Fruit fly (Drosophila melanogaster) whole organism, embryonic: ENCODE results near the gene CG43137.

Source experiments
- BtbVII ChIP-seq: fragments of 200-800 bp; sonication (Bioruptor generic); optimal IDR thresholded peaks from 3 replicates; lab custom pipeline; 2017; ENCODE audit warnings: missing biosample characterization, mild to moderate bottlenecking, missing genetic modification characterization
- C15 ChIP-seq: fragments of 200-800 bp; sonication (Bioruptor generic); IDR thresholded peaks from 3 replicates; pipeline ENCODE4 v1.3.6; 2022; ENCODE audit warnings: missing biosample characterization, missing genetic modification characterization
- CG10267 ChIP-seq: fragments of 200-800 bp; sonication (Bioruptor generic); optimal IDR thresholded peaks from 2 replicates; lab custom pipeline; 2018; ENCODE audit warnings: missing biosample characterization, mild to moderate bottlenecking, missing genetic modification characterization, moderate library complexity
- CG10321 ChIP-seq: fragments of 200-800 bp; sonication (Bioruptor generic); IDR thresholded peaks from 2 replicates; pipeline ENCODE4 v1.3.6; 2022; ENCODE audit warnings: missing biosample characterization, missing genetic modification characterization
- CG11696 ChIP-seq: fragments of 200-800 bp; sonication (Bioruptor generic); IDR thresholded peaks from 2 replicates; pipeline ENCODE4 v1.3.6; 2022; ENCODE audit warnings: missing biosample characterization, missing genetic modification characterization
- CG12071 ChIP-seq: fragments of 200-800 bp; sonication (Bioruptor generic); optimal IDR thresholded peaks from 3 replicates; lab custom pipeline; 2018; ENCODE audit warnings: missing biosample characterization, mild to moderate bottlenecking, missing genetic modification characterization
- CG13894 ChIP-seq: fragments of 200-800 bp; sonication (Bioruptor generic); optimal IDR thresholded peaks from 3 replicates; lab custom pipeline; 2018; ENCODE audit warnings: missing biosample characterization, mild to moderate bottlenecking, missing genetic modification characterization, moderate library complexity
- CG14441 ChIP-seq: fragments of 200-800 bp; sonication (Bioruptor generic); IDR thresholded peaks from 2 replicates; pipeline ENCODE4 v1.3.6; 2022; ENCODE audit warnings: missing biosample characterization, missing genetic modification characterization
- CG14860 ChIP-seq: fragments of 200-800 bp; sonication (Bioruptor generic); IDR thresholded peaks from 3 replicates; pipeline ENCODE4 v1.3.6; 2022; ENCODE audit warnings: missing biosample characterization, missing genetic modification characterization; ENCODE audit not compliant: partially characterized antibody
- CG16813 ChIP-seq: fragments of 200-800 bp; sonication (Bioruptor generic); IDR thresholded peaks from 3 replicates; pipeline ENCODE4 v1.3.6; 2022; ENCODE audit warnings: missing biosample characterization, missing genetic modification characterization; ENCODE audit not compliant: partially characterized antibody
- CG16815 ChIP-seq: fragments of 200-800 bp; sonication (Bioruptor generic); optimal IDR thresholded peaks from 3 replicates; lab custom pipeline; 2017; ENCODE audit warnings: missing biosample characterization, mild to moderate bottlenecking, missing genetic modification characterization
- CG17361 ChIP-seq: fragments of 200-800 bp; sonication (Bioruptor generic); IDR thresholded peaks from 3 replicates; pipeline ENCODE4 v1.3.6; 2022; ENCODE audit warnings: missing biosample characterization, missing genetic modification characterization
- CG3281 ChIP-seq: fragments of 200-800 bp; sonication (Bioruptor generic); optimal IDR thresholded peaks from 3 replicates; lab custom pipeline; 2017; ENCODE audit warnings: missing biosample characterization, mild to moderate bottlenecking, missing genetic modification characterization
- CG3838 ChIP-seq: fragments of 200-800 bp; sonication (Bioruptor generic); optimal IDR thresholded peaks from 3 replicates; lab custom pipeline; 2016; ENCODE audit warnings: missing biosample characterization, missing genetic modification characterization
- CG4730 ChIP-seq: fragments of 200-800 bp; sonication (Bioruptor generic); IDR thresholded peaks from 2 replicates; pipeline ENCODE4 v1.3.6; 2022; ENCODE audit warnings: missing biosample characterization, missing genetic modification characterization
- Dip2 ChIP-seq: fragments of 200-800 bp; sonication (Bioruptor generic); IDR thresholded peaks from 2 replicates; pipeline ENCODE4 v1.3.6; 2022; ENCODE audit warnings: missing biosample characterization, missing genetic modification characterization
- Drgx ChIP-seq: fragments of 200-800 bp; sonication (Bioruptor generic); IDR thresholded peaks from 2 replicates; pipeline ENCODE4 v1.3.6; 2022; ENCODE audit warnings: missing biosample characterization, missing genetic modification characterization
- Gug ChIP-seq: fragments of 200-800 bp; sonication (Bioruptor generic); IDR thresholded peaks from 4 replicates; pipeline ENCODE4 v1.3.6; 2022; ENCODE audit warnings: missing biosample characterization, missing genetic modification characterization
- Meics ChIP-seq: fragments of 200-800 bp; sonication (Bioruptor generic); optimal IDR thresholded peaks from 2 replicates; lab custom pipeline; 2017; ENCODE audit warnings: missing biosample characterization, mild to moderate bottlenecking, missing genetic modification characterization
- NC2β ChIP-seq: fragments of 200-800 bp; sonication (Bioruptor generic); optimal IDR thresholded peaks from 2 replicates; lab custom pipeline; 2016; ENCODE audit warnings: missing biosample characterization, missing genetic modification characterization
- NFAT ChIP-seq: fragments of 200-800 bp; sonication (Bioruptor generic); IDR thresholded peaks from 2 replicates; pipeline ENCODE4 v1.3.6; 2022; ENCODE audit warnings: missing biosample characterization, missing genetic modification characterization
- Opbp ChIP-seq: fragments of 200-800 bp; sonication (Bioruptor generic); IDR thresholded peaks from 3 replicates; pipeline ENCODE4 v1.3.6; 2022; ENCODE audit warnings: missing biosample characterization, missing genetic modification characterization; ENCODE audit not compliant: partially characterized antibody
- Side ChIP-seq: fragments of 200-800 bp; sonication (Bioruptor generic); optimal IDR thresholded peaks from 2 replicates; lab custom pipeline; 2016; ENCODE audit warnings: missing biosample characterization, missing genetic modification characterization
- Sry-δ ChIP-seq: fragments of 200-800 bp; sonication (Bioruptor generic); optimal IDR thresholded peaks from 2 replicates; lab custom pipeline; 2016; ENCODE audit warnings: missing biosample characterization, missing genetic modification characterization
- Ssrp ChIP-seq: fragments of 200-800 bp; sonication (Bioruptor generic); optimal IDR thresholded peaks from 2 replicates; lab custom pipeline; 2018; ENCODE audit warnings: missing biosample characterization, mild to moderate bottlenecking, missing genetic modification characterization, moderate library complexity
- Xrp1 ChIP-seq: fragments of 200-800 bp; sonication (Bioruptor generic); IDR thresholded peaks from 2 replicates; pipeline ENCODE4 v1.3.6; 2022; ENCODE audit warnings: missing biosample characterization, missing genetic modification characterization
- YL-1 ChIP-seq: fragments of 200-800 bp; sonication (Bioruptor generic); optimal IDR thresholded peaks from 3 replicates; lab custom pipeline; 2017; ENCODE audit warnings: missing biosample characterization, mild to moderate bottlenecking, missing genetic modification characterization
- abd-A ChIP-seq: fragments of 200-800 bp; sonication (Bioruptor generic); optimal IDR thresholded peaks from 3 replicates; lab custom pipeline; 2019; ENCODE audit warnings: missing biosample characterization, mild to moderate bottlenecking, missing genetic modification characterization, moderate library complexity
- br ChIP-seq: fragments of >200 bp; optimal IDR thresholded peaks from 2 replicates; lab custom pipeline; 2017
- corto ChIP-seq: fragments of 200-800 bp; sonication (Bioruptor generic); optimal IDR thresholded peaks from 2 replicates; lab custom pipeline; 2016; ENCODE audit warnings: missing biosample characterization, mild to moderate bottlenecking, missing genetic modification characterization, moderate library complexity
- crp ChIP-seq, 2 experiments: fragments of 200-800 bp; sonication (Bioruptor generic); optimal IDR thresholded peaks; 2 replicates in 1 of 2; 3 replicates in 1 of 2; lab custom pipeline; 2017; ENCODE audit warnings: missing biosample characterization in 2 of 2, missing genetic modification characterization in 2 of 2, mild to moderate bottlenecking in 1 of 2, moderate library complexity in 1 of 2
- cwo ChIP-seq: fragments of 200-800 bp; sonication (Bioruptor generic); optimal IDR thresholded peaks from 3 replicates; lab custom pipeline; 2017; ENCODE audit warnings: missing biosample characterization, missing genetic modification characterization, mild to moderate bottlenecking, moderate library complexity, missing genetic modification reagents
- disco-r ChIP-seq: fragments of 200-800 bp; sonication (Bioruptor generic); optimal IDR thresholded peaks from 2 replicates; lab custom pipeline; 2016; ENCODE audit warnings: missing biosample characterization, missing genetic modification characterization
- dysf ChIP-seq: fragments of 200-800 bp; sonication (Bioruptor generic); IDR thresholded peaks from 3 replicates; pipeline ENCODE4 v1.3.6; 2022; ENCODE audit warnings: missing biosample characterization, missing genetic modification characterization
- fd102C ChIP-seq: fragments of 200-800 bp; sonication (Bioruptor generic); optimal IDR thresholded peaks from 2 replicates; lab custom pipeline; 2018; ENCODE audit warnings: missing biosample characterization, mild to moderate bottlenecking, missing genetic modification characterization, moderate library complexity
- grau ChIP-seq: fragments of 200-800 bp; optimal IDR thresholded peaks from 3 replicates; lab custom pipeline; 2019; ENCODE audit warnings: missing biosample characterization, mild to moderate bottlenecking, missing genetic modification characterization, moderate library complexity
- ind ChIP-seq: fragments of 200-800 bp; sonication (Bioruptor generic); optimal IDR thresholded peaks from 3 replicates; lab custom pipeline; 2016; ENCODE audit warnings: missing biosample characterization, missing genetic modification characterization
- insv ChIP-seq, 2 experiments: fragments of 200-800 bp; sonication (Bioruptor generic); optimal IDR thresholded peaks; 3 replicates each; lab custom pipeline; 2016 to 2018; ENCODE audit warnings: missing biosample characterization in 2 of 2, missing genetic modification characterization in 2 of 2
- jumu ChIP-seq: fragments of 200-800 bp; sonication (Bioruptor generic); optimal IDR thresholded peaks from 3 replicates; lab custom pipeline; 2016; ENCODE audit warnings: missing biosample characterization, missing genetic modification characterization
- kni ChIP-seq: fragments of 200-800 bp; sonication (Bioruptor generic); optimal IDR thresholded peaks from 3 replicates; lab custom pipeline; 2017; ENCODE audit warnings: mild to moderate bottlenecking, missing biosample characterization, missing genetic modification reagents, missing genetic modification characterization
- luna ChIP-seq: fragments of 200-800 bp; sonication (Bioruptor generic); optimal IDR thresholded peaks from 2 replicates; lab custom pipeline; 2016; ENCODE audit warnings: missing biosample characterization, missing genetic modification characterization
- oc ChIP-seq: fragments of 200-800 bp; sonication (Bioruptor generic); optimal IDR thresholded peaks from 2 replicates; lab custom pipeline; 2018; ENCODE audit warnings: missing biosample characterization, mild to moderate bottlenecking, missing genetic modification characterization, moderate library complexity
- odd ChIP-seq: fragments of 200-800 bp; sonication (Bioruptor generic); optimal IDR thresholded peaks from 2 replicates; lab custom pipeline; 2017; ENCODE audit warnings: missing biosample characterization, mild to moderate bottlenecking, missing genetic modification characterization
- peb ChIP-seq: fragments of 200-800 bp; sonication (Bioruptor generic); IDR thresholded peaks from 2 replicates; pipeline ENCODE4 v1.3.6; 2022; ENCODE audit warnings: missing biosample characterization, missing genetic modification characterization
- pnt ChIP-seq: fragments of 200-800 bp; sonication (Bioruptor generic); optimal IDR thresholded peaks from 3 replicates; lab custom pipeline; 2016; ENCODE audit warnings: missing biosample characterization, missing genetic modification characterization
- sens ChIP-seq: fragments of 200-800 bp; sonication (Bioruptor generic); peaks from one replicate; lab custom pipeline; 2016; ENCODE audit warnings: missing biosample characterization, missing genetic modification characterization
- sisA ChIP-seq: fragments of 200-800 bp; sonication (Bioruptor generic); IDR thresholded peaks from 2 replicates; pipeline ENCODE4 v1.3.6; 2022; ENCODE audit warnings: missing biosample characterization, missing genetic modification characterization
- unc-4 ChIP-seq: fragments of 200-800 bp; sonication (Bioruptor generic); IDR thresholded peaks from 2 replicates; pipeline ENCODE4 v1.3.6; 2022; ENCODE audit warnings: missing biosample characterization, missing genetic modification characterization; ENCODE audit not compliant: partially characterized antibody
- zf30C ChIP-seq: fragments of 200-800 bp; sonication (Bioruptor generic); optimal IDR thresholded peaks from 3 replicates; lab custom pipeline; 2018; ENCODE audit warnings: missing biosample characterization, mild to moderate bottlenecking, missing genetic modification characterization

Gene CG43137

DNA sequence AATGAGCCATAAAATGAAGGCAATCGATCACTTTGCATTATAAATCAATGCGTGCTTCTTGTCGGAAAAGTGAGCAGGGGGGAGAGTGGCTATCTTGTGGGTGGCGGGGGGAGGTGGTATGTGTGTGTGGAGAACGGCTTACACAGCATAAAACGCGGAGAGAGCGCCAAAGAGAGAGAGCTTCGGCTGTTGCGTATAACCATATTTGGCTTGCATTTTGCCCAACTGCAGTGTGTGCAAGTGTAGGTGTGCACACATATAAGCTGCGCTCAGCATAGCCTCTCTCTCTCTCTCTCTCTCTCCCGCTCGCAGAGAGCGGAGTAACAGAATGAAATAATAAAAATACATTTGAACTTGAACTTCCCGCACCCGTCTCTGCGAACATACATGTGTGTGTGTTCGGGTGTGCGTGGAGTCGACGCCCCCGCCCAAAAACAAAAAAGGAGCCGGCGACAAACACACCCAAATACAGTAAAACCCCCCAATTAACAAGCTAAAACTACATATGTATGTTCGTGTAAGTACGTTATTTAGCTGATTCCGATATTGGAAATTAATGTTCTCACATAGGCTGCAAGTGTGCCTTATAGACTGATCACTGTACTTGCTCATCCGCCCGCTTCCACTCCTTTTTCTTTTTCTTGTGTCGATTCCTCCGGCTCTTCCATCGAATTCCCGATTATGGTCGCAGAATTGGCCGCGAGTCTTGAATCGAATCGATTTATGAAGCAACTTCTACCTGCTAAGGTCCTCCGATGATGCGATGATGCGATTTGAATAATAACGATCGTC lies 22.0 kb upstream of the CG43137 start (continued):
- TF ChIP-seq corto (GFP tag; lab: Kevin White, UChicago) = peak; percentile 65
- no peak for TF ChIP-seq CG3281 (GFP tag; lab: Kevin White, UChicago)
- TF ChIP-seq disco-r (GFP tag; lab: Kevin White, UChicago) = no peak
- TF ChIP-seq Drgx = peak; percentile 43; the same call in 1 of the 2 replicates
- TF ChIP-seq YL-1 (GFP tag; lab: Kevin White, UChicago) = no peak
- no peak for TF ChIP-seq C15 (GFP tag; lab: Robert Waterston, UW)
- TF ChIP-seq BtbVII (GFP tag; lab: Kevin White, UChicago) = no peak
- no peak for TF ChIP-seq cwo (GFP tag; lab: Kevin White, UChicago)
- no peak for TF ChIP-seq CG16815 (GFP tag; lab: Kevin White, UChicago)
- peak; percentile 32 for TF ChIP-seq abd-A
- TF ChIP-seq fd102C (GFP tag; lab: Kevin White, UChicago) = no peak
- no peak for TF ChIP-seq CG3838 (GFP tag; lab: Kevin White, UChicago)
- TF ChIP-seq sens (GFP tag; lab: Kevin White, UChicago) = peak; percentile 91
- no peak for TF ChIP-seq NC2β (GFP tag; lab: Kevin White, UChicago)
- no peak for TF ChIP-seq CG12071 (GFP tag; lab: Kevin White, UChicago)
- TF ChIP-seq insv (GFP tag; optimal IDR thresholded peaks at IDR 0.05; lab: Kevin White, UChicago) = no peak
- 0 out of 2 replicates have a peak, but pooled peaks have one; percentile 11 for TF ChIP-seq CG10321 (GFP tag; lab: Robert Waterston, UW)
- TF ChIP-seq NFAT (GFP tag; lab: Robert Waterston, UW) = no peak
- TF ChIP-seq CG10267 (tag; lab: Kevin White, UChicago) = peak; percentile 5
- TF ChIP-seq CG13894 (tag; lab: Kevin White, UChicago) = no peak
- no peak for TF ChIP-seq crp (GFP tag; optimal IDR thresholded peaks at IDR 0.05; lab: Kevin White, UChicago)
- no peak for TF ChIP-seq zf30C (GFP tag; lab: Kevin White, UChicago)
- TF ChIP-seq unc-4 = no peak
- TF ChIP-seq Side (GFP tag; lab: Kevin White, UChicago) = peak; percentile 1
- peak; percentile 7 for TF ChIP-seq ind (GFP tag; lab: Kevin White, UChicago)
- no peak for TF ChIP-seq CG16813 (GFP tag; lab: Robert Waterston, UW)
- TF ChIP-seq Ssrp (tag; lab: Kevin White, UChicago) = no peak
- 0 out of 4 replicates have a peak, but pooled peaks have one; percentile 23 for TF ChIP-seq Gug (GFP tag; lab: Robert Waterston, UW)
- TF ChIP-seq Sry-δ (GFP tag; lab: Kevin White, UChicago) = no peak
- TF ChIP-seq Dip2 (GFP tag; lab: Robert Waterston, UW) = no peak
- TF ChIP-seq Xrp1 (GFP tag; lab: Robert Waterston, UW) = peak; percentile 62; the same call in 1 of the 2 replicates
- peak; percentile 27; the same call in 1 of the 3 replicates for TF ChIP-seq CG17361 (GFP tag; lab: Robert Waterston, UW)
- TF ChIP-seq pnt (GFP tag; lab: Kevin White, UChicago) = peak; percentile 31
- no peak for TF ChIP-seq br
- TF ChIP-seq CG14860 = no peak
- peak; percentile 64 for TF ChIP-seq kni (GFP tag; lab: Kevin White, UChicago)
- TF ChIP-seq CG4730 (GFP tag; lab: Robert Waterston, UW) = no peak
- TF ChIP-seq oc (tag; lab: Kevin White, UChicago) = peak; percentile 57
- peak; percentile 43; the same call in 1 of the 3 replicates for TF ChIP-seq dysf (GFP tag; lab: Robert Waterston, UW)
- TF ChIP-seq Opbp (GFP tag; lab: Robert Waterston, UW) = no peak
- 0 out of 2 replicates have a peak, but pooled peaks have one; percentile 28 for TF ChIP-seq CG14441 (GFP tag; lab: Robert Waterston, UW)
- TF ChIP-seq jumu = peak; percentile 4
- no peak for TF ChIP-seq Meics (GFP tag; lab: Kevin White, UChicago)
- no peak for TF ChIP-seq luna (GFP tag; lab: Kevin White, UChicago)
- peak; percentile 93 for TF ChIP-seq grau
- peak; percentile 27; the same call in 1 of the 2 replicates for TF ChIP-seq sisA (GFP tag; lab: Robert Waterston, UW)
- TF ChIP-seq CG11696 (GFP tag; lab: Robert Waterston, UW) = no peak
- no peak for TF ChIP-seq odd (GFP tag; lab: Kevin White, UChicago)
- TF ChIP-seq peb (GFP tag; lab: Robert Waterston, UW) = no peak
